Worm (Caenorhabditis elegans) whole organism, L3 larva: ENCODE measurements around the gene srbc-30.

ENCODE experiments used
- R02D3.7 ChIP-seq: fragments of 150-350 bp; optimal IDR thresholded peaks from 2 replicates; lab custom pipeline; 2014; ENCODE audit warnings: missing biosample characterization, missing genetic modification characterization
- ZK546.5 ChIP-seq: sonication (generic microtip); optimal IDR thresholded peaks from 2 replicates; lab custom pipeline; 2017; ENCODE audit warnings: missing biosample characterization, missing genetic modification characterization
- aly-2 ChIP-seq: fragments of 150-350 bp; optimal IDR thresholded peaks from 2 replicates; lab custom pipeline; 2014; ENCODE audit warnings: missing biosample characterization, missing genetic modification characterization
- ama-1 ChIP-seq: fragments of 150-350 bp; optimal IDR thresholded peaks from 2 replicates; lab custom pipeline; 2018
- ceh-16 ChIP-seq: sonication (generic microtip); optimal IDR thresholded peaks from 2 replicates; lab custom pipeline; 2017; ENCODE audit warnings: missing biosample characterization, missing genetic modification characterization
- ceh-28 ChIP-seq: fragments of 150-350 bp; optimal IDR thresholded peaks from 2 replicates; lab custom pipeline; 2014; ENCODE audit warnings: missing biosample characterization, missing genetic modification reagents, missing genetic modification characterization
- ceh-82 ChIP-seq: fragments of 150-350 bp; optimal IDR thresholded peaks from 2 replicates; lab custom pipeline; 2014; ENCODE audit warnings: missing biosample characterization, missing genetic modification characterization
- ceh-9 ChIP-seq: sonication (generic microtip); optimal IDR thresholded peaks from 2 replicates; lab custom pipeline; 2018; ENCODE audit warnings: missing biosample characterization, missing genetic modification characterization
- egl-27 ChIP-seq: sonication (generic microtip); optimal IDR thresholded peaks from 4 replicates; lab custom pipeline; 2017; ENCODE audit warnings: missing biosample characterization, missing genetic modification reagents, missing genetic modification characterization
- egl-5 ChIP-seq: fragments of 150-350 bp; optimal IDR thresholded peaks from 2 replicates; lab custom pipeline; 2017; ENCODE audit warnings: missing biosample characterization, missing genetic modification reagents, missing genetic modification characterization, inconsistent platforms
- elt-1 ChIP-seq: fragments of 150-350 bp; optimal IDR thresholded peaks from 2 replicates; lab custom pipeline; 2014; ENCODE audit warnings: missing biosample characterization, missing genetic modification characterization
- elt-2 ChIP-seq: sonication (generic microtip); optimal IDR thresholded peaks from 2 replicates; lab custom pipeline; 2016; ENCODE audit warnings: missing genetic modification reagents, mild to moderate bottlenecking, missing genetic modification characterization, missing compliant biosample characterization
- elt-3 ChIP-seq, 3 experiments: fragments of 150-350 bp in 1 of 3; sonication (generic microtip) in 2 of 3; optimal IDR thresholded peaks; 2 replicates in 2 of 3; 4 replicates in 1 of 3; lab custom pipeline; 2014 to 2017; ENCODE audit warnings: missing biosample characterization in 3 of 3, missing genetic modification characterization in 3 of 3
- fkh-10 ChIP-seq: sonication (generic microtip); optimal IDR thresholded peaks from 2 replicates; lab custom pipeline; 2017; ENCODE audit warnings: missing biosample characterization, missing genetic modification reagents, missing genetic modification characterization
- fkh-2 ChIP-seq: fragments of 150-350 bp; optimal IDR thresholded peaks from 2 replicates; lab custom pipeline; 2014; ENCODE audit warnings: missing biosample characterization, missing genetic modification reagents, missing genetic modification characterization
- fos-1 ChIP-seq: fragments of 150-350 bp; optimal IDR thresholded peaks from 2 replicates; lab custom pipeline; 2014; ENCODE audit warnings: missing biosample characterization, missing genetic modification characterization
- hmg-11 ChIP-seq: sonication (generic microtip); optimal IDR thresholded peaks from 2 replicates; lab custom pipeline; 2016; ENCODE audit warnings: missing genetic modification characterization, missing compliant biosample characterization
- jun-1 ChIP-seq: fragments of 150-350 bp; optimal IDR thresholded peaks from 2 replicates; lab custom pipeline; 2014; ENCODE audit warnings: missing biosample characterization, missing genetic modification reagents, missing genetic modification characterization
- lin-15B ChIP-seq: fragments of 150-350 bp; optimal IDR thresholded peaks from 2 replicates; lab custom pipeline; 2014; ENCODE audit warnings: missing biosample characterization, missing genetic modification characterization
- lin-39 ChIP-seq: fragments of 150-350 bp; optimal IDR thresholded peaks from 2 replicates; lab custom pipeline; 2018; ENCODE audit warnings: missing biosample characterization, missing genetic modification reagents, missing genetic modification characterization
- lsy-12 ChIP-seq: sonication (generic microtip); optimal IDR thresholded peaks from 2 replicates; lab custom pipeline; 2016; ENCODE audit warnings: mild to moderate bottlenecking, missing genetic modification characterization, missing compliant biosample characterization
- mdl-1 ChIP-seq: fragments of 150-350 bp; optimal IDR thresholded peaks from 2 replicates; lab custom pipeline; 2014; ENCODE audit warnings: missing biosample characterization, missing genetic modification characterization
- nfya-1 ChIP-seq: sonication (generic microtip); optimal IDR thresholded peaks from 2 replicates; lab custom pipeline; 2017; ENCODE audit warnings: missing genetic modification characterization, mild to moderate bottlenecking, missing compliant biosample characterization, antibody characterized with exemption, moderate library complexity; ENCODE audit not compliant: insufficient read depth
- nhr-23 ChIP-seq: fragments of 150-350 bp; optimal IDR thresholded peaks from 2 replicates; lab custom pipeline; 2014; ENCODE audit warnings: missing biosample characterization, missing genetic modification reagents, missing genetic modification characterization
- nhr-237 ChIP-seq: fragments of 150-350 bp; optimal IDR thresholded peaks from 2 replicates; lab custom pipeline; 2014; ENCODE audit warnings: missing biosample characterization, missing genetic modification characterization
- nhr-25 ChIP-seq: sonication (generic microtip); optimal IDR thresholded peaks from 2 replicates; lab custom pipeline; 2017; ENCODE audit warnings: missing biosample characterization, missing genetic modification characterization
- nhr-28 ChIP-seq: fragments of 150-350 bp; optimal IDR thresholded peaks from 2 replicates; lab custom pipeline; 2014; ENCODE audit warnings: missing biosample characterization, missing genetic modification characterization
- nhr-67 ChIP-seq: fragments of 150-350 bp; optimal IDR thresholded peaks from 2 replicates; lab custom pipeline; 2014; ENCODE audit warnings: missing biosample characterization, missing genetic modification characterization
- nhr-76 ChIP-seq: fragments of 150-350 bp; sonication (generic microtip); optimal IDR thresholded peaks from 5 replicates; lab custom pipeline; 2014; ENCODE audit warnings: missing biosample characterization, missing genetic modification characterization
- nhr-77 ChIP-seq: fragments of 150-350 bp; optimal IDR thresholded peaks from 2 replicates; lab custom pipeline; 2014; ENCODE audit warnings: missing biosample characterization, missing genetic modification characterization
- pqm-1 ChIP-seq: fragments of 150-350 bp; optimal IDR thresholded peaks from 2 replicates; lab custom pipeline; 2017; ENCODE audit warnings: missing biosample characterization, missing genetic modification characterization, inconsistent platforms
- sea-2 ChIP-seq: fragments of 150-350 bp; sonication (generic microtip); optimal IDR thresholded peaks from 4 replicates; lab custom pipeline; 2014; ENCODE audit warnings: missing biosample characterization, missing genetic modification reagents, missing genetic modification characterization
- snpc-4 ChIP-seq: fragments of 150-350 bp; optimal IDR thresholded peaks from 2 replicates; lab custom pipeline; 2014; ENCODE audit warnings: missing biosample characterization, missing genetic modification characterization
- tbx-2 ChIP-seq: sonication (generic microtip); optimal IDR thresholded peaks from 2 replicates; lab custom pipeline; 2016; ENCODE audit warnings: mild to moderate bottlenecking, missing genetic modification characterization, missing compliant biosample characterization
- unc-62 ChIP-seq: fragments of 150-350 bp; sonication (generic microtip); optimal IDR thresholded peaks from 4 replicates; lab custom pipeline; 2014; ENCODE audit warnings: missing biosample characterization, missing genetic modification reagents, missing genetic modification characterization
- ztf-4 ChIP-seq: fragments of 150-350 bp; optimal IDR thresholded peaks from 2 replicates; lab custom pipeline; 2014; ENCODE audit warnings: missing biosample characterization, missing genetic modification characterization

The srbc-30 gene

ce11 chrV:3480346-3480745 lies at the start of gene srbc-30:
TSS of gene srbc-30 (minus strand) at chrV:3480446.
- TF ChIP-seq ceh-9 (tag; lab: Kevin White, UChicago) (no peak), ceh-28 (tag; lab: Kevin White, UChicago) (no peak), nhr-25 (tag; lab: Kevin White, UChicago) (no peak), ama-1 (no peak), jun-1 (no peak), tbx-2 (no peak), egl-5 (tag; lab: Kevin White, UChicago) (no peak)

ce11 chrV:3526882-3527281 lies 46.6 kb upstream of the srbc-30 start, which contains the start of gene str-260:
TSS of gene str-260 (plus strand) at chrV:3527182.
- TF ChIP-seq nhr-237 (tag; lab: Kevin White, UChicago) (no peak), fkh-10 (GFP tag; lab: Kevin White, UChicago) (no peak), R02D3.7 (tag; lab: Kevin White, UChicago) (no peak), elt-3 (tag; optimal IDR thresholded peaks at IDR 0.05; lab: Kevin White, UChicago) (no peak), lin-39 (tag; lab: Kevin White, UChicago) (no peak), nhr-76 (tag; lab: Kevin White, UChicago) (no peak), nhr-67 (tag; lab: Kevin White, UChicago) (no peak), lin-15B (tag; lab: Kevin White, UChicago) (no peak), egl-27 (tag; lab: Kevin White, UChicago) (no peak), nhr-25 (tag; lab: Kevin White, UChicago) (no peak), ceh-82 (tag; lab: Kevin White, UChicago) (no peak), unc-62 (no peak), lsy-12 (no peak), fkh-2 (tag; lab: Kevin White, UChicago) (no peak), nhr-28 (no peak), ZK546.5 (tag; lab: Kevin White, UChicago) (no peak), ceh-28 (tag; lab: Kevin White, UChicago) (no peak), elt-1 (tag; lab: Kevin White, UChicago) (no peak), nhr-77 (tag; lab: Kevin White, UChicago) (no peak), fos-1 (tag; lab: Kevin White, UChicago) (no peak)

- no peak for TF ChIP-seq elt-3 (tag; optimal IDR thresholded peaks at IDR 0.05; lab: Kevin White, UChicago)
- TF ChIP-seq aly-2 (tag; lab: Kevin White, UChicago), result no peak
- no peak for TF ChIP-seq ceh-82 (tag; lab: Kevin White, UChicago)
- TF ChIP-seq egl-27 (tag; lab: Kevin White, UChicago), result no peak
- no peak for TF ChIP-seq nhr-25 (tag; lab: Kevin White, UChicago)
- no peak for TF ChIP-seq tbx-2
- no peak for TF ChIP-seq nhr-237 (tag; lab: Kevin White, UChicago)
- no peak for TF ChIP-seq elt-1 (tag; lab: Kevin White, UChicago)
- TF ChIP-seq nfya-1, result no peak
- TF ChIP-seq fkh-10 (GFP tag; lab: Kevin White, UChicago), result no peak
- no peak for TF ChIP-seq ceh-16 (tag; lab: Kevin White, UChicago)
- no peak for TF ChIP-seq egl-5 (tag; lab: Kevin White, UChicago)
- no peak for TF ChIP-seq elt-2 (tag; lab: Kevin White, UChicago)
- TF ChIP-seq ztf-4 (tag; lab: Kevin White, UChicago), result no peak
- TF ChIP-seq ZK546.5 (tag; lab: Kevin White, UChicago), result no peak
- TF ChIP-seq lin-39 (tag; lab: Kevin White, UChicago), result no peak
Measured at ce11 chrV:3524970-3525369, 44.7 kb upstream of the srbc-30 start, which contains the start of gene T24A6.7. TSS of gene T24A6.7 (plus strand) at chrV:3525270.

- no peak for TF ChIP-seq sea-2 (GFP tag; lab: Kevin White, UChicago)
- TF ChIP-seq nhr-28, result no peak
- TF ChIP-seq pqm-1 (tag; lab: Kevin White, UChicago), result peak; percentile 37
Measured at ce11 chrV:3523262-3523661, 43.0 kb upstream of the srbc-30 start, which contains the start of gene irg-1. TSS of gene irg-1 (plus strand) at chrV:3523587.

- TF ChIP-seq fkh-10 (GFP tag; lab: Kevin White, UChicago) (no peak), lin-39 (tag; lab: Kevin White, UChicago) (no peak), ceh-82 (tag; lab: Kevin White, UChicago) (no peak), unc-62 (no peak), nhr-23 (tag; lab: Kevin White, UChicago) (no peak), mdl-1 (tag; lab: Kevin White, UChicago) (no peak), nfya-1 (no peak), snpc-4 (tag; lab: Kevin White, UChicago) (no peak), elt-1 (tag; lab: Kevin White, UChicago) (no peak), hmg-11 (tag; lab: Kevin White, UChicago) (no peak), jun-1 (no peak), sea-2 (GFP tag; lab: Kevin White, UChicago) (no peak), aly-2 (tag; lab: Kevin White, UChicago) (no peak)
Measured at ce11 chrV:3517889-3518288, 37.6 kb upstream of the srbc-30 start, which contains the start of gene str-227. TSS of gene str-227 (plus strand) at chrV:3518189.
